Worm (Caenorhabditis elegans): ENCODE results near the gene K07D4.2.

ce11 chrII:4007972-4008371 lies 37.3 kb downstream of the K07D4.2 start:
- TF ChIP-seq fkh-10 (GFP tag; optimal IDR thresholded peaks at IDR 0.05) (no peak), elt-2 (tag; optimal IDR thresholded peaks at IDR 0.05) (no peak), hlh-13 (GFP tag; optimal IDR thresholded peaks at IDR 0.05) (no peak)

All from whole organism, late embryonic.